Worm (Caenorhabditis elegans) whole organism, L2 larva: ENCODE measurements around the gene W04H10.2.

ENCODE experiments used
- R02D3.7 ChIP-seq: fragments of 150-350 bp; optimal IDR thresholded peaks from 2 replicates; lab custom pipeline; 2014; ENCODE audit warnings: missing biosample characterization, missing genetic modification characterization
- Y55F3AM.14 ChIP-seq: fragments of 200-800 bp; sonication (Bioruptor generic); optimal IDR thresholded peaks from 2 replicates; lab custom pipeline; 2018; ENCODE audit warnings: mild to moderate bottlenecking, missing genetic modification characterization, missing compliant biosample characterization
- aly-2 ChIP-seq: fragments of 150-350 bp; optimal IDR thresholded peaks from 2 replicates; lab custom pipeline; 2014; ENCODE audit warnings: missing biosample characterization, missing genetic modification characterization
- ama-1 ChIP-seq: fragments of 150-350 bp; optimal IDR thresholded peaks from 2 replicates; lab custom pipeline; 2018; ENCODE audit warnings: inconsistent platforms
- crh-2 ChIP-seq: sonication (generic microtip); optimal IDR thresholded peaks from 2 replicates; lab custom pipeline; 2017; ENCODE audit warnings: missing biosample characterization, missing genetic modification characterization
- elt-3 ChIP-seq: sonication (generic microtip); optimal IDR thresholded peaks from 2 replicates; lab custom pipeline; 2017; ENCODE audit warnings: missing biosample characterization, missing genetic modification characterization
- nhr-10 ChIP-seq: sonication (generic microtip); optimal IDR thresholded peaks from 2 replicates; lab custom pipeline; 2017; ENCODE audit warnings: missing biosample characterization, missing genetic modification characterization
- nhr-11 ChIP-seq: fragments of 150-350 bp; optimal IDR thresholded peaks from 2 replicates; lab custom pipeline; 2014; ENCODE audit warnings: missing biosample characterization, missing genetic modification characterization
- nhr-237 ChIP-seq: fragments of 150-350 bp; optimal IDR thresholded peaks from 2 replicates; lab custom pipeline; 2014; ENCODE audit warnings: missing biosample characterization, missing genetic modification characterization
- nhr-25 ChIP-seq: fragments of 150-350 bp; sonication (generic microtip); optimal IDR thresholded peaks from 3 replicates; lab custom pipeline; 2014; ENCODE audit warnings: missing biosample characterization, missing genetic modification characterization
- snpc-4 ChIP-seq: fragments of 150-350 bp; optimal IDR thresholded peaks from 2 replicates; lab custom pipeline; 2014; ENCODE audit warnings: missing biosample characterization, missing genetic modification characterization
- unc-39 ChIP-seq: fragments of 150-350 bp; optimal IDR thresholded peaks from 2 replicates; lab custom pipeline; 2014; ENCODE audit warnings: missing biosample characterization, missing genetic modification characterization
- unc-62 ChIP-seq: fragments of 150-350 bp; optimal IDR thresholded peaks from 2 replicates; lab custom pipeline; 2014; ENCODE audit warnings: missing biosample characterization, missing genetic modification reagents, missing genetic modification characterization
- ztf-11 ChIP-seq: sonication (generic microtip); optimal IDR thresholded peaks from 2 replicates; lab custom pipeline; 2017; ENCODE audit warnings: missing biosample characterization, missing genetic modification characterization

DNA sequence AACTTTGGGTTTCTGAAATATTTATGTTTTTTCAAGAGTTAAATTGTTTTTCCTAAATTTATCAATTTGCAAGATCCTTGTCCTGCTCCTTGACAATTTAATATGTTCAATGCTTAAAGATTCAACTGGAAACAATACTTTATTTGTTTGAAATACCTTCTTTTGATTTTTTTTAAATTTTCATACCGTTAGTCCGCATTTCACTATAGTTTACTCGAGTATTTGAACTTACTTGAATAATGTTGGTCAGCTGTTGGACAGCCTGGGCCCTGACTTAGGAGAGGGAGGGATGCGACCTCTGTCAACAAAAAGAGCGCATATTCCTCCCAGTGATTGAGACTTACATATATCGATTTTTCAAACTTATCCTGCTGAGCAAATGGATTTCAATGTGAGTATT, 666 bp downstream of the W04H10.2 start, which contains the start of gene W04H10.5:
- TF ChIP-seq snpc-4 (tag; lab: Kevin White, UChicago) (no peak), ztf-11 (tag; lab: Kevin White, UChicago) (no peak), crh-2 (tag; lab: Kevin White, UChicago) (no peak), unc-62 (no peak), nhr-25 (tag; lab: Kevin White, UChicago) (no peak), nhr-11 (tag; lab: Kevin White, UChicago) (no peak), R02D3.7 (tag; lab: Kevin White, UChicago) (no peak), ama-1 (lab: Kevin White, UChicago) (no peak), unc-39 (tag; lab: Kevin White, UChicago) (no peak), elt-3 (tag; lab: Kevin White, UChicago) (no peak), nhr-10 (no peak), nhr-237 (tag; lab: Kevin White, UChicago) (no peak), Y55F3AM.14 (GFP tag; lab: Kevin White, UChicago) (no peak), aly-2 (tag; lab: Kevin White, UChicago) (no peak)
